Worm (Caenorhabditis elegans): Measurements from ENCODE around the gene dct-11.
A peak's percentile ranks its signal among the peaks of the same experiment; 100 is the strongest.

dct-11 gene

ce11 chrX:5872153-5872552 is 32.6 kb upstream of the dct-11 start:
- TF ChIP-seq lir-3 (tag; optimal IDR thresholded peaks at IDR 0.05; ENCODE audit: poor library complexity) (no peak), nhr-90 (tag; optimal IDR thresholded peaks at IDR 0.05; ENCODE audit: poor library complexity) (no peak), irx-1 (tag; optimal IDR thresholded peaks at IDR 0.05) (no peak), xbp-1 (tag; optimal IDR thresholded peaks at IDR 0.05) (no peak), alr-1 (tag; optimal IDR thresholded peaks at IDR 0.05; ENCODE audit: borderline replicate concordance) (no peak), snu-23 (GFP tag; optimal IDR thresholded peaks at IDR 0.05) (no peak), elt-2 (tag; optimal IDR thresholded peaks at IDR 0.05) (no peak), lin-15B (tag; optimal IDR thresholded peaks at IDR 0.05) (no peak), nhr-77 (tag; optimal IDR thresholded peaks at IDR 0.05) (no peak), ama-1 (optimal IDR thresholded peaks at IDR 0.05) (no peak), nhr-11 (tag; optimal IDR thresholded peaks at IDR 0.05) (no peak), rnt-1 (tag; optimal IDR thresholded peaks at IDR 0.05) (no peak), fkh-4 (tag; optimal IDR thresholded peaks at IDR 0.05; ENCODE audit: borderline replicate concordance) (no peak), unc-62 (GFP tag; optimal IDR thresholded peaks at IDR 0.05) (no peak), sptf-1 (tag; optimal IDR thresholded peaks at IDR 0.05) (no peak), nhr-28 (tag; optimal IDR thresholded peaks at IDR 0.05) (no peak), nhr-84 (tag; optimal IDR thresholded peaks at IDR 0.05) (no peak), lin-35 (GFP tag; optimal IDR thresholded peaks at IDR 0.05) (no peak), ces-1 (GFP tag; optimal IDR thresholded peaks at IDR 0.05) (no peak), mdl-1 (tag; optimal IDR thresholded peaks at IDR 0.05) (no peak)

DNA sequence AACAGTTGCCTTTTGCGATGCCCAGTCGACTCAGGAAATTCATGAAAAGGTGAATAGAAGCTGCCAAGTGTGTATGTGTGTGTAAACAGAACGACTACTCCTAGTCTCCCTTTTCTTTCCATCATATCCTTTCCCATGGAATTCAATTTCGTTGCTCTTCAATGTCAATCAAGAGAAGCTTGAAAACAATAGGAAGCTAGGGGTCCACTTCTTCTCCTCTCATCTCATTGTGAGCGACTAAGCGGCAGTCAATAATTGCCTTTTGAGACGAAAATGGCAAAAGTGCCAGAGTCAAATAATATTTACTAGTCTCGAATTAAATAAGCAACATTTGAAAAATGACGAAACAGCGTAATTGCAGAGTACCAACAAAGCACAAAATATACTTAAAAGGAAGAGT is 30.0 kb upstream of the dct-11 start:
- no peak for TF ChIP-seq mef-2 (tag; optimal IDR thresholded peaks at IDR 0.05)
- no peak for TF ChIP-seq ceh-88 (GFP tag; IDR thresholded peaks at IDR 0.05)
- TF ChIP-seq lin-14 (GFP tag; optimal IDR thresholded peaks at IDR 0.05), result peak; percentile 44
- no peak for TF ChIP-seq ets-5 (GFP tag; IDR thresholded peaks at IDR 0.05)
- TF ChIP-seq fkh-10 (GFP tag; optimal IDR thresholded peaks at IDR 0.05), result peak; percentile 9
- no peak for TF ChIP-seq sup-37 (GFP tag; optimal IDR thresholded peaks at IDR 0.05)
- no peak for TF ChIP-seq ceh-82 (tag; optimal IDR thresholded peaks at IDR 0.05)
- no peak for TF ChIP-seq zip-4 (GFP tag; optimal IDR thresholded peaks at IDR 0.05)
- no peak for TF ChIP-seq egl-13 (tag; optimal IDR thresholded peaks at IDR 0.05)
- TF ChIP-seq blmp-1 (tag; optimal IDR thresholded peaks at IDR 0.05), result no peak

DNA sequence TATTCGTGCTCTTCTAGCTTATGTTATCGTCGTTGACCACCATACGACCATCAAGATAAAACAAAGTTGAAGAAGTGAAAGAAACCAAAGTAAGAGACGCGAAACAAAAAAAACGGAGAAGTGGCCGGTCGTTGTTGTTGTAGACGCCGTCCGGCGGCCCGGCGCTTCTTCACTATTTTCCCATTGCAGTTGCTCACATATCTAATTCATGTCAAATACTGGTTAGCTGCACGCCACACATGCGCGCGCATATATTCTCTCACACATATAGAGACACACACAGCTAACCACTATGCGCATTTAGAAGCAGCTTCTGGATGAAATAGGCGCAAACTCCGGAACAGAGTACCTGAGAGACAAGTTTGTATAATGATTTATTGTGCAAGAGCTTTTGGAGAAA is 28.5 kb upstream of the dct-11 start:
- TF ChIP-seq nhr-11 (tag; optimal IDR thresholded peaks at IDR 0.05) (no peak), ceh-82 (tag; optimal IDR thresholded peaks at IDR 0.05) (peak in 1 of 3 experiments; percentile 26), egl-13 (tag; optimal IDR thresholded peaks at IDR 0.05) (peak; percentile 4), lin-14 (GFP tag; optimal IDR thresholded peaks at IDR 0.05) (peak; percentile 53), mef-2 (tag; optimal IDR thresholded peaks at IDR 0.05) (no peak)

ce11 chrX:5862408-5862807 is 22.8 kb upstream of the dct-11 start, which contains the start of gene ctbp-1:
Gene ctbp-1 (plus strand): TSS chrX:5862708.
- TF ChIP-seq swsn-7 (tag; optimal IDR thresholded peaks at IDR 0.05) (no peak), sup-37 (GFP tag; optimal IDR thresholded peaks at IDR 0.05) (no peak), nhr-84 (tag; optimal IDR thresholded peaks at IDR 0.05) (no peak), lin-35 (GFP tag; optimal IDR thresholded peaks at IDR 0.05) (no peak), mdl-1 (tag; optimal IDR thresholded peaks at IDR 0.05) (no peak), nhr-90 (tag; optimal IDR thresholded peaks at IDR 0.05; ENCODE audit: poor library complexity) (no peak), nhr-47 (tag; optimal IDR thresholded peaks at IDR 0.05) (no peak), pag-3 (tag; optimal IDR thresholded peaks at IDR 0.05; ENCODE audit: borderline replicate concordance, insufficient read depth) (no peak), tbx-2 (tag; optimal IDR thresholded peaks at IDR 0.05) (no peak), hlh-4 (tag; optimal IDR thresholded peaks at IDR 0.05) (no peak), xbp-1 (tag; optimal IDR thresholded peaks at IDR 0.05) (no peak)

DNA sequence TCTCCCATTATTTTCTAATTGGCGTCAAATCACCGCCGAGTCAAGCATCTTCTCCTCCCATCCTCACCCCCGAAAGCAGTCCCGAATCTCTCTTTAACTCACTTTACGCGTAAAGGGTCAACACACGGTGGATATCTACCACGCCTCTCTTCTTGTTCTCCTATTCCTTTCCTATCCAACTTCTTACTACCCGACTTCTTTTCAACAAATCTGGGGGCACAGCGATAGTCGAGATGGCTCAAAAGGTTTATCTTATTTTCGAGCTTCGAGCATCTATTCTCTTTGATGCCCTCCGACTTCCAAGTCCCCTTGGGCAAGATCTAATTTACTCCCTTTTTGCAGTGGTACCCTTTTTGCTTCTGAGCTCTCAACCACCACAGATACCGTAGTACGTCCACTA is 19.6 kb upstream of the dct-11 start:
- TF ChIP-seq nhr-28 (tag; optimal IDR thresholded peaks at IDR 0.05) (no peak), rnt-1 (tag; optimal IDR thresholded peaks at IDR 0.05) (no peak), snu-23 (GFP tag; optimal IDR thresholded peaks at IDR 0.05) (no peak), ces-1 (GFP tag; optimal IDR thresholded peaks at IDR 0.05) (no peak), efl-1 (optimal IDR thresholded peaks at IDR 0.05) (no peak), efl-1 (GFP tag; optimal IDR thresholded peaks at IDR 0.05 in 1 of 2) (peak in 1 of 2 experiments; percentile 15), nhr-19 (GFP tag; conservative IDR thresholded peaks at IDR 0.05) (no peak), lir-3 (tag; optimal IDR thresholded peaks at IDR 0.05; ENCODE audit: poor library complexity) (no peak), fkh-10 (GFP tag; optimal IDR thresholded peaks at IDR 0.05) (peak; percentile 74), unc-30 (tag; optimal IDR thresholded peaks at IDR 0.05) (no peak), nhr-84 (tag; optimal IDR thresholded peaks at IDR 0.05) (no peak), egl-27 (tag; optimal IDR thresholded peaks at IDR 0.05) (no peak)

Data from whole organism, L1 larva.